Fruit fly (Drosophila melanogaster) Kc167 (cell line): ENCODE measurements around the gene WASp.

Source experiments
- h ChIP-seq: fragments of >200 bp; optimal IDR thresholded peaks from 3 replicates; lab custom pipeline; 2018; ENCODE audit warnings: missing external identifiers
- psq ChIP-seq: fragments of >200 bp; optimal IDR thresholded peaks from 2 replicates; lab custom pipeline; 2017; ENCODE audit warnings: missing external identifiers
- ttk ChIP-seq: sonication (Bioruptor generic); optimal IDR thresholded peaks from 2 replicates; lab custom pipeline; 2017; ENCODE audit warnings: missing external identifiers

DNA sequence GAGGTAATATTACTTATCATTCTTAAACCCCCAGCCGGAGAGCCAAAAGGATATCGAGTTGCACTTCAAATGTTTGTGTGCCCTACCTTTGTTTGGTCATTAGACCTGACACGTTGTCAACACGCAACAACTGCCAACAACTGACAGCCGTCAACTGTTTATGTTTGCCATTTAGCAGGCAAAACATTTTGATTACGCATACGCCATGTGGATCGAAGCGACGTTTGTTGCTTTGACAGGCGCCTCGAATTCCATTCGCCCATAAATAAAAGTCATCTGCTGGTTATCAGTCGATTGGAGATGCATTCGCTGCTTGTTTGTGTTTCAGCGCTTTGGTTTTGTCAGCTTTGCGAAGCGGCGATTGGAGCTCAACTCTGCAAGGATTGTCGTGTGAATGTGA is 42.5 kb downstream of the WASp start, which contains the start of gene CG34295:
- no peak for TF ChIP-seq ttk (lab: Kevin White, UChicago)
- no peak for TF ChIP-seq h (lab: Kevin White, UChicago)
- TF ChIP-seq psq (lab: Kevin White, UChicago) = no peak
